Worm (Caenorhabditis elegans): ENCODE measurements around the gene C05G5.2.

DNA sequence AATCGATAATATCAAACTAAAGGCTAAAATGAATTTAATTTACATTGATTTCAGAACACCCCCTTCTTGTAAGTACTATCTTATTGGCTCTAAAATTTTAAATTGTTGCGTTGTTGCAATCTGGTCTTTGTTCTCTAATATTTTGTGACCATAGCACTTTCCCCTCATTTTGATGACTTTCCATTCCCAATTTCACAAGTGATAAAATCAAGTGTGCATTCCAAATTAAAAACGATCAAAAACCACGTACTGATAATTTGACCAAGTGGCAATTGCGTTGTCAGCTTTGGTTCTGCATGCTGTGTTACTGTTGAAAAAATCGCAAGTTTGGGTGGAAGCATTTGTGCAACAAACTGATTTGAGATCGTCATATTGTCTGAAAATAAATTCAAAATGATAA, 23.2 kb downstream of the C05G5.2 start:
- TF ChIP-seq lsy-27 (tag; optimal IDR thresholded peaks at IDR 0.05; ENCODE audit: borderline replicate concordance, insufficient read depth) (no peak), nfya-1 (tag; optimal IDR thresholded peaks at IDR 0.05; ENCODE audit: borderline replicate concordance, insufficient read depth) (no peak)

All from whole organism, young adult.